Fruit fly (Drosophila melanogaster): Measurements from ENCODE around the gene CG42827.

CG42827 gene

DNA sequence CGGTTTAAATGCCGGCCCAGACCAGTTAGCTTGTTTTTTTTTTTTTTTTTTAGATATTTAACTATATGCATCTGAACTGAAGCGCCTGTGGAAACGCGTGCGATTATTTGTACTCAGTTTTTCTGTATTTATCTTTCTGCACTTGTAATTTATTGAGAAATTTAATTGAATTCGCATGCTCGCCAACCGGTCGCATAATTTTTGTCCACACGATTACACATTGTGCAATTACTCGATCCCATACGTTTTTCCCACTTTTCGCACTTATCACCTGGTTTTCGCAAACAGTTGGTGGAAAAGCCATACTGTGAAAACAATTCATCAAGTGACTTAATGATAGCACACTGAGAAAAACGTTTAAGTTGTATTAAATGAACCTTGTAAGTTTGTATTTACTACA, at the start of gene CG42827:
Gene CG42827, plus strand, starts transcription at position 301 of the 400 bp plus-strand sequence.
- no peak for TF ChIP-seq lola (GFP tag; optimal IDR thresholded peaks at IDR 0.05)
- TF ChIP-seq dmrt93B (GFP tag; optimal IDR thresholded peaks at IDR 0.05) = no peak
- no peak for TF ChIP-seq Vsx2 (GFP tag; optimal IDR thresholded peaks at IDR 0.05; ENCODE audit: partially characterized antibody)
- TF ChIP-seq N (GFP tag; optimal IDR thresholded peaks at IDR 0.05) = no peak
- no peak for TF ChIP-seq tai (GFP tag; optimal IDR thresholded peaks at IDR 0.05)
- no peak for TF ChIP-seq CG32264 (GFP tag; optimal IDR thresholded peaks at IDR 0.05)
- TF ChIP-seq Dfd (GFP tag; optimal IDR thresholded peaks at IDR 0.05) = no peak
- TF ChIP-seq brk (GFP tag; optimal IDR thresholded peaks at IDR 0.05) = no peak
- TF ChIP-seq dl (GFP tag; optimal IDR thresholded peaks at IDR 0.05; ENCODE audit: insufficient read depth in 1 of 2, partially characterized antibody in 2 of 2) = no peak
- TF ChIP-seq ey (GFP tag; optimal IDR thresholded peaks at IDR 0.05) = no peak

DNA sequence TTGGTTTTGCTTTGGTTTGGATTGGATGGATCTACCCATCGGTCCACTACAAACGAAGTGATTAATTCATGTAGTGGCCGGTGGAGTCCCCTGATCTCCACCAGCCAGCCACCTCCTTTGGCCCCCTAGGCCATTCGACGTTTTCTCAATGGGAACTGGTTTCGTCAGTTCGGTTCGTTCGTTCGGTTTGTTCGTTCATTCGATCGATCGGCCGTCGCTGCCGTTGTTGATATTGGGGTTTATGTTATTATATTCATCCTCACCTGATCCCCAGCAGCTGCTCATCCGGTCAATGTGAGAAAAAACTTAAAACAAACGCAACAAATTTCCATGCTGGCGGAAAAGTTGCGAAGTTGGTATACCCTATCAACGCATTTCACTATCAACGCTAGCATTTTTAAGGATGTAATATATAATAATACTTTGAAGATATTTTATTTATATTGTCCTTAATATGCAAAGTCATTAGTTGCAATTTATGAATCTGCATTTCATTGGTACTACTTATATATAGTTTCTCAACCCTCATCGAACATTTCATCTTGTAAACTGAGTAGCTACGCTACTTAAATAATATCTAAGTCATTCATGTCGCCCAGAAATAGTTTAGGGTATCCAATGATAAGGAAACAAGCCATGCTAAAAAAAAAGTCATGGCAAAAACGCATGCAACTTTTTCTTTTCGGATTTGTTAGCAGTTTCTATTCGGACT, 48.9 kb upstream of the CG42827 start:
- no peak for TF ChIP-seq Myc (optimal IDR thresholded peaks at IDR 0.05)
- no peak for TF ChIP-seq jim (GFP tag; optimal IDR thresholded peaks at IDR 0.05)
- no peak for TF ChIP-seq lola (GFP tag; optimal IDR thresholded peaks at IDR 0.05)
- no peak for TF ChIP-seq Hr78 (GFP tag; optimal IDR thresholded peaks at IDR 0.05)
- TF ChIP-seq dl (GFP tag; optimal IDR thresholded peaks at IDR 0.05; ENCODE audit: insufficient read depth in 1 of 2, partially characterized antibody in 2 of 2) = no peak
- no peak for TF ChIP-seq usp (GFP tag; optimal IDR thresholded peaks at IDR 0.05)
- TF ChIP-seq dsf (GFP tag; optimal IDR thresholded peaks at IDR 0.05; ENCODE audit: borderline replicate concordance) = no peak
- TF ChIP-seq CG32264 (GFP tag; optimal IDR thresholded peaks at IDR 0.05) = no peak
- TF ChIP-seq CG9705 (GFP tag; optimal IDR thresholded peaks at IDR 0.05) = no peak
- no peak for TF ChIP-seq OdsH (GFP tag; optimal IDR thresholded peaks at IDR 0.05)
- TF ChIP-seq Rel (GFP tag; optimal IDR thresholded peaks at IDR 0.05) = no peak
- TF ChIP-seq Rel (tag; optimal IDR thresholded peaks at IDR 0.05) = peak; percentile 48
- peak; percentile 12 for TF ChIP-seq Vsx2 (GFP tag; optimal IDR thresholded peaks at IDR 0.05; ENCODE audit: partially characterized antibody)
- no peak for TF ChIP-seq Dfd (GFP tag; optimal IDR thresholded peaks at IDR 0.05)

DNA sequence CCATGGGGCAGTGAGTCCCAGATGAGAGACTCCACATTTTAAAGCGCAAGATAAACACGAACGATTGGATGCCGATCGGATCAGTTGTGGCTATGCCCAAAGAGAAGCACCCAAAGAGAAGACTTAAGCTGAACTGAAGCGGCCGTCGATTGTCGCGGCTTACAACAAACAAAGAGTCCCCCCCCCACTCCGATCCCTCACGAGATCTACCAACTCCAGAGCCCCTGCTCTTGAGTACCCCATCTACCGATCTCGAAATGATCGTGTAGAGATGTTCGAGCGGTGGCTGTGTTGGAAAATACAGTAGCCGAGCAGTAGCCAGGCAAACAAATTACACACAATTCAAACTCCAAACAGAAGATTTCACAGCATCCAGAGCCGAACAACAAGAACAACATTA, 47.0 kb upstream of the CG42827 start:
- TF ChIP-seq sage (GFP tag; optimal IDR thresholded peaks at IDR 0.05) = no peak
- TF ChIP-seq Myc (optimal IDR thresholded peaks at IDR 0.05) = no peak
- no peak for TF ChIP-seq CG9705 (GFP tag; optimal IDR thresholded peaks at IDR 0.05)
- TF ChIP-seq Hr83 (GFP tag; optimal IDR thresholded peaks at IDR 0.05; ENCODE audit: poor library complexity, severe bottlenecking) = no peak
- no peak for TF ChIP-seq foxo (GFP tag; optimal IDR thresholded peaks at IDR 0.05)

dm6 chr3R:23326292-23326691, 46.4 kb upstream of the CG42827 start:
- TF ChIP-seq dmrt93B (GFP tag; optimal IDR thresholded peaks at IDR 0.05) (peak; percentile 21), Hnf4 (GFP tag; optimal IDR thresholded peaks at IDR 0.05) (peak; percentile 36), GATAd (GFP tag; optimal IDR thresholded peaks at IDR 0.05) (no peak), CG32264 (GFP tag; optimal IDR thresholded peaks at IDR 0.05) (no peak), Mio (GFP tag; optimal IDR thresholded peaks at IDR 0.05) (no peak), Hr83 (GFP tag; optimal IDR thresholded peaks at IDR 0.05; ENCODE audit: poor library complexity, severe bottlenecking) (no peak), N (GFP tag; optimal IDR thresholded peaks at IDR 0.05) (no peak), Jra (GFP tag; optimal IDR thresholded peaks at IDR 0.05) (no peak), CrebA (GFP tag; optimal IDR thresholded peaks at IDR 0.05; ENCODE audit: borderline replicate concordance) (no peak), woc (GFP tag; optimal IDR thresholded peaks at IDR 0.05) (peak; percentile 43), fru (GFP tag; optimal IDR thresholded peaks at IDR 0.05) (peak; percentile 70), Abd-B (GFP tag; optimal IDR thresholded peaks at IDR 0.05) (no peak), sv (GFP tag; optimal IDR thresholded peaks at IDR 0.05) (peak; percentile 87), dsf (GFP tag; optimal IDR thresholded peaks at IDR 0.05; ENCODE audit: borderline replicate concordance) (no peak), Hr78 (GFP tag; optimal IDR thresholded peaks at IDR 0.05) (no peak), usp (GFP tag; optimal IDR thresholded peaks at IDR 0.05) (no peak), jim (GFP tag; optimal IDR thresholded peaks at IDR 0.05) (no peak), rgr (GFP tag; optimal IDR thresholded peaks at IDR 0.05) (peak; percentile 60), br (GFP tag; optimal IDR thresholded peaks at IDR 0.05) (peak; percentile 32), lola (GFP tag; optimal IDR thresholded peaks at IDR 0.05) (no peak), OdsH (GFP tag; optimal IDR thresholded peaks at IDR 0.05) (peak; percentile 42), Dfd (GFP tag; optimal IDR thresholded peaks at IDR 0.05) (no peak), foxo (GFP tag; optimal IDR thresholded peaks at IDR 0.05) (peak in 1 of 2 experiments; percentile 63), Dif (GFP tag; optimal IDR thresholded peaks at IDR 0.05; ENCODE audit: partially characterized antibody) (no peak), Myc (optimal IDR thresholded peaks at IDR 0.05) (no peak), h (GFP tag; optimal IDR thresholded peaks at IDR 0.05) (peak; percentile 65), Vsx2 (GFP tag; optimal IDR thresholded peaks at IDR 0.05; ENCODE audit: partially characterized antibody) (no peak), brk (GFP tag; optimal IDR thresholded peaks at IDR 0.05) (no peak), dl (GFP tag; optimal IDR thresholded peaks at IDR 0.05; ENCODE audit: insufficient read depth in 1 of 2, partially characterized antibody in 2 of 2) (no peak), sage (GFP tag; optimal IDR thresholded peaks at IDR 0.05) (no peak), CG9705 (GFP tag; optimal IDR thresholded peaks at IDR 0.05) (no peak), Rel (GFP tag; optimal IDR thresholded peaks at IDR 0.05) (no peak), Rel (tag; optimal IDR thresholded peaks at IDR 0.05) (no peak), Sp1 (GFP tag; optimal IDR thresholded peaks at IDR 0.05) (peak; percentile 19), ey (GFP tag; optimal IDR thresholded peaks at IDR 0.05) (peak; percentile 52), pan (optimal IDR thresholded peaks at IDR 0.05) (no peak), psq (GFP tag; optimal IDR thresholded peaks at IDR 0.05) (peak; percentile 33), tai (GFP tag; optimal IDR thresholded peaks at IDR 0.05) (no peak), HLH106 (tag; optimal IDR thresholded peaks at IDR 0.05) (peak; percentile 23)
